Fruit fly (Drosophila melanogaster) whole organism: ENCODE data around the gene CG31075.

Experiments
- CG8478 ChIP-seq: fragments of >200 bp; optimal IDR thresholded peaks from 2 replicates; lab custom pipeline; 2018; ENCODE audit warnings: inconsistent platforms
- Dll ChIP-seq: fragments of >200 bp; optimal IDR thresholded peaks from 2 replicates; lab custom pipeline; 2017
- EcR ChIP-seq, 2 experiments: fragments of >200 bp; optimal IDR thresholded peaks; 2 replicates each; lab custom pipeline; 2017; ENCODE audit warnings: missing biosample characterization in 2 of 2, missing genetic modification characterization in 2 of 2, missing genetic modification reagents in 2 of 2
- pan ChIP-seq: fragments of >200 bp; optimal IDR thresholded peaks from 2 replicates; lab custom pipeline; 2017
- psq ChIP-seq: fragments of >200 bp; optimal IDR thresholded peaks from 2 replicates; lab custom pipeline; 2017
- usp ChIP-seq: fragments of >200 bp; optimal IDR thresholded peaks from 2 replicates; lab custom pipeline; 2017; ENCODE audit warnings: missing biosample characterization, missing genetic modification characterization, mixed read lengths

DNA sequence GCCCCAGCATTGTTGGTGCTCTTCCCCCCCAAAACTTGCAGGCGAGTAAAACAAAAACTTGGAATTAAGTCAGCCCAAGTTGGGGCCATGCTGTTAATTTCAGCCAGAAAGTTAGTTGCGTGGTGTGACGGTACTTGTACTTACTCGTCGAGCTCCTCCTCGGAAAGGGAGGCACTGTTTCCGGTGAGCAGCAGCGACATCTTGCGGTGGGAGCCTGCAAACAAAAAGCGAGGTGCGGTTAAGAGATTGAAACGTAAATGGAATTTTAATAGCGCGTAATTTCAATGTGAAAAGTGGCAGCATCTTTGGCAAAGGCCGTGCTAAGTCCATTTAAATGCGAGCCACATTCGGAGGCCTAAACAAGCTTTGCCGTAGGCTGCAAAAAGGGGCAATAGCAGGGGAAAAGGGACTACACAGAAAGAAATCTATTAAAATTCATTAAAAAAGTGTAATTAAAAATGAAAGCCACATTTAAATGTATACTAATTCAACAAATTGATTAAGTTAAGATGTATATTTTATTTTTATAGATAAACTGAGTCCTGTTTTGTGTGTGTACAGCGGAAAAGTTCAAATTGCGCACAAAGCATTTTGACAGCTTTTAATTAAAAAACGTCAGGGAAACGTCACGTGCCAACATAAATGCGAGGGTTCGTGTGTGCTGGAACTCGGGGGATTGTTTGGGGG lies 31.8 kb downstream of the CG31075 start:
- TF ChIP-seq usp (no peak), CG8478 (lab: Kevin White, UChicago) (no peak), pan (lab: Kevin White, UChicago) (no peak), Dll (lab: Kevin White, UChicago) (no peak), psq (lab: Kevin White, UChicago) (no peak), EcR (GFP tag; optimal IDR thresholded peaks at IDR 0.05; lab: Kevin White, UChicago) (no peak)
